Worm (Caenorhabditis elegans) whole organism, L4 larva: Measurements from ENCODE around the gene srh-146.

Source experiments
- F44E2.7 ChIP-seq: fragments of 200-800 bp; sonication (Bioruptor generic); IDR thresholded peaks from 2 replicates; pipeline ENCODE4 v2.1.2; 2022; ENCODE audit warnings: missing genetic modification characterization, missing compliant biosample characterization
- lin-13 ChIP-seq: fragments of 150-350 bp; optimal IDR thresholded peaks from 2 replicates; lab custom pipeline; 2014; ENCODE audit warnings: missing biosample characterization, missing genetic modification reagents, missing genetic modification characterization
- lin-39 ChIP-seq: fragments of 150-350 bp; optimal IDR thresholded peaks from 2 replicates; lab custom pipeline; 2014; ENCODE audit warnings: missing biosample characterization, missing genetic modification reagents, missing genetic modification characterization
- nhr-11 ChIP-seq: fragments of 150-350 bp; optimal IDR thresholded peaks from 2 replicates; lab custom pipeline; 2014; ENCODE audit warnings: missing biosample characterization, missing genetic modification characterization
- nhr-237 ChIP-seq: sonication (generic microtip); optimal IDR thresholded peaks from 2 replicates; lab custom pipeline; 2017; ENCODE audit warnings: missing biosample characterization, missing genetic modification characterization
- nhr-48 ChIP-seq: sonication (generic microtip); optimal IDR thresholded peaks from 2 replicates; lab custom pipeline; 2016; ENCODE audit warnings: mild to moderate bottlenecking, missing genetic modification characterization, missing compliant biosample characterization
- pha-4 ChIP-seq, 2 experiments: fragments of 150-350 bp in 1 of 2; fragments of 200-800 bp in 1 of 2; sonication (Bioruptor generic) in 1 of 2; IDR thresholded peaks in 1 of 2; optimal IDR thresholded peaks in 1 of 2; 2 replicates each; pipeline versions ENCODE4 v1.3.6 to Lab custom; 2014 to 2022; ENCODE audit warnings: missing genetic modification characterization in 2 of 2, missing genetic modification reagents in 2 of 2, missing biosample characterization in 1 of 2, missing compliant biosample characterization in 1 of 2
- snpc-4 ChIP-seq: fragments of 150-350 bp; optimal IDR thresholded peaks from 2 replicates; lab custom pipeline; 2014; ENCODE audit warnings: missing biosample characterization, missing genetic modification characterization
- spr-1 ChIP-seq: sonication (generic microtip); optimal IDR thresholded peaks from 2 replicates; lab custom pipeline; 2016; ENCODE audit warnings: mild to moderate bottlenecking, missing genetic modification characterization, missing compliant biosample characterization
- spr-3 ChIP-seq: fragments of 200-800 bp; sonication (Bioruptor generic); optimal IDR thresholded peaks from 2 replicates; lab custom pipeline; 2018; ENCODE audit warnings: mild to moderate bottlenecking, missing genetic modification characterization, missing compliant biosample characterization
- unc-39 ChIP-seq: sonication (generic microtip); optimal IDR thresholded peaks from 2 replicates; lab custom pipeline; 2017; ENCODE audit warnings: missing biosample characterization, missing genetic modification characterization
- zag-1 ChIP-seq: fragments of 150-350 bp; optimal IDR thresholded peaks from 2 replicates; lab custom pipeline; 2014; ENCODE audit warnings: missing biosample characterization, missing genetic modification characterization

DNA sequence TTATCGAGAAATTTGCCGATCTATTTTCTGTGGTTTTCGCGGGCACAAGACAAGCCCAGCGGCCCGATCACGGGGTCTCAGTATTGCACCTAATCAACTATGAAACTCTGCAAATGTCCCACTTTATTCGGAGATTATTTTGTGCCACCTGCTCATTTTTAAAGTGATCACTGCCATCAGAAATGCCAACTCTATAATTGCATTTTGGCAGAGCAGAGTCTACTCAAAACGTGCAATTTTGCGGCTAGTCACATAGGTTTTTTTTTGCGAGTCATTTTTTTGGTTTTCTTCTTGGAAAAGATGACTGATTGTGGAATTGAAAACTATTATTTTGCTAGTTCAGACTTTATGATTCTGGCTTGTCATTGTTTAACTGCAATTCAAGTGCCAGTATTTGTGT, 49.1 kb upstream of the srh-146 start, which contains the start of gene srh-240:
- TF ChIP-seq nhr-11 (tag; lab: Kevin White, UChicago) (no peak), spr-3 (GFP tag; lab: Kevin White, UChicago) (no peak), nhr-237 (tag; lab: Kevin White, UChicago) (no peak), lin-39 (tag; lab: Kevin White, UChicago) (no peak), snpc-4 (tag; lab: Kevin White, UChicago) (no peak), unc-39 (tag; lab: Kevin White, UChicago) (no peak), pha-4 (GFP tag; IDR thresholded peaks at IDR 0.05; lab: Robert Waterston, UW) (no peak), pha-4 (tag; optimal IDR thresholded peaks at IDR 0.05; lab: Kevin White, UChicago) (no peak), nhr-48 (tag; lab: Kevin White, UChicago) (no peak), zag-1 (tag; lab: Kevin White, UChicago) (no peak), spr-1 (no peak), F44E2.7 (no peak), lin-13 (GFP tag; lab: Kevin White, UChicago) (no peak)
